Worm (Caenorhabditis elegans): ENCODE results near the gene C09F5.3.

Gene C09F5.3

ce11 chrIII:683318-683717 lies 18.3 kb upstream of the C09F5.3 start, which contains the start of gene W02B3.4:
TSS of gene W02B3.4 (minus strand) at chrIII:683418.
- TF ChIP-seq php-3 (GFP tag; IDR thresholded peaks at IDR 0.05), result no peak
- peak in 1 of 2 experiments; percentile 84 for TF ChIP-seq unc-62 (GFP tag; optimal IDR thresholded peaks at IDR 0.05 in 1 of 2)
- no peak for TF ChIP-seq unc-62 (tag; optimal IDR thresholded peaks at IDR 0.05)
- TF ChIP-seq lin-38 (GFP tag; IDR thresholded peaks at IDR 0.05), result no peak
- TF ChIP-seq tra-1 (GFP tag; IDR thresholded peaks at IDR 0.05), result no peak
- no peak for TF ChIP-seq mes-2 (tag; optimal IDR thresholded peaks at IDR 0.05; ENCODE audit: poor library complexity, severe bottlenecking)
- TF ChIP-seq Y105C5A.15 (GFP tag; IDR thresholded peaks at IDR 0.05), result no peak
- TF ChIP-seq aha-1 (tag), result peak; percentile 73
- TF ChIP-seq nhr-77 (tag; optimal IDR thresholded peaks at IDR 0.05), result no peak
- no peak for TF ChIP-seq lin-13 (GFP tag; optimal IDR thresholded peaks at IDR 0.05)
- no peak for TF ChIP-seq ceh-62 (tag; optimal IDR thresholded peaks at IDR 0.05)

- TF ChIP-seq nhr-237 (tag; optimal IDR thresholded peaks at IDR 0.05) (no peak), php-3 (GFP tag; IDR thresholded peaks at IDR 0.05) (no peak), dmd-8 (GFP tag; IDR thresholded peaks at IDR 0.05) (no peak), vab-7 (GFP tag; IDR thresholded peaks at IDR 0.05) (no peak), daf-16 (GFP tag; optimal IDR thresholded peaks at IDR 0.05) (no peak), daf-16 (tag; optimal IDR thresholded peaks at IDR 0.05) (no peak), madf-5 (GFP tag; IDR thresholded peaks at IDR 0.05) (no peak), egl-43 (GFP tag; IDR thresholded peaks at IDR 0.05) (no peak), lir-3 (tag; optimal IDR thresholded peaks at IDR 0.05) (no peak), zfp-3 (GFP tag; conservative IDR thresholded peaks at IDR 0.05) (no peak), mxl-3 (GFP tag; optimal IDR thresholded peaks at IDR 0.05) (no peak), set-16 (GFP tag; IDR thresholded peaks at IDR 0.05) (no peak), ZK546.5 (tag; optimal IDR thresholded peaks at IDR 0.05) (no peak), snpc-4 (tag; optimal IDR thresholded peaks at IDR 0.05) (no peak), spr-3 (GFP tag; optimal IDR thresholded peaks at IDR 0.05) (no peak), dpl-1 (GFP tag; optimal IDR thresholded peaks at IDR 0.05) (no peak)
These were observed 10.8 kb upstream of the C09F5.3 start, which contains the start of gene grk-2 for ce11 chrIII:675822-676221. TSS of gene grk-2 (plus strand) at chrIII:676122.

- TF ChIP-seq fkh-10 (GFP tag; optimal IDR thresholded peaks at IDR 0.05), result peak; percentile 63
- TF ChIP-seq mes-2 (tag; optimal IDR thresholded peaks at IDR 0.05; ENCODE audit: poor library complexity, severe bottlenecking), result no peak
- no peak for TF ChIP-seq F44E2.7 (GFP tag; IDR thresholded peaks at IDR 0.05)
- TF ChIP-seq ceh-32 (tag; optimal IDR thresholded peaks at IDR 0.05; ENCODE audit: poor library complexity), result no peak
- TF ChIP-seq rbr-2 (tag; optimal IDR thresholded peaks at IDR 0.05), result peak; percentile 14
- TF ChIP-seq mep-1 (tag; optimal IDR thresholded peaks at IDR 0.05), result peak; percentile 44
- no peak for TF ChIP-seq daf-16 (GFP tag; optimal IDR thresholded peaks at IDR 0.05)
- no peak for TF ChIP-seq daf-16 (tag; optimal IDR thresholded peaks at IDR 0.05)
- no peak for TF ChIP-seq lsy-2 (tag; optimal IDR thresholded peaks at IDR 0.05)
- peak; percentile 76 for TF ChIP-seq ces-1 (GFP tag; optimal IDR thresholded peaks at IDR 0.05)
- TF ChIP-seq zip-2 (tag; optimal IDR thresholded peaks at IDR 0.05), result no peak
- peak; percentile 70 for TF ChIP-seq ctbp-1 (GFP tag; IDR thresholded peaks at IDR 0.05)
- TF ChIP-seq egl-43 (GFP tag; IDR thresholded peaks at IDR 0.05), result 0 out of 2 replicates have a peak, but pooled peaks have one; percentile 15
- peak; percentile 77 for TF ChIP-seq aha-1 (tag)
These were observed 10.3 kb upstream of the C09F5.3 start for ce11 chrIII:675413-675812.

ce11 chrIII:670994-671393 lies 5.9 kb upstream of the C09F5.3 start:
- TF ChIP-seq mdl-1 (tag; optimal IDR thresholded peaks at IDR 0.05), result peak in 1 of 2 experiments; percentile 64
- TF ChIP-seq aly-2 (tag; optimal IDR thresholded peaks at IDR 0.05), result no peak
- no peak for TF ChIP-seq duxl-1 (tag; optimal IDR thresholded peaks at IDR 0.05; ENCODE audit: poor library complexity)
- TF ChIP-seq hmg-1.1 (GFP tag; IDR thresholded peaks at IDR 0.05), result peak; percentile 76
- peak; percentile 73 for TF ChIP-seq hlh-30 (tag; optimal IDR thresholded peaks at IDR 0.05; ENCODE audit: insufficient read depth)
- TF ChIP-seq zip-2 (tag; optimal IDR thresholded peaks at IDR 0.05), result no peak
- no peak for TF ChIP-seq snpc-1.2 (GFP tag; IDR thresholded peaks at IDR 0.05)
- TF ChIP-seq F49E8.2 (tag; optimal IDR thresholded peaks at IDR 0.05; ENCODE audit: borderline replicate concordance), result no peak
- peak; percentile 60; the same call in 1 of the 2 replicates for TF ChIP-seq egl-43 (GFP tag; IDR thresholded peaks at IDR 0.05)
- no peak for TF ChIP-seq nhr-28 (tag; optimal IDR thresholded peaks at IDR 0.05)
- peak; percentile 71 for TF ChIP-seq ces-1 (GFP tag; optimal IDR thresholded peaks at IDR 0.05)
- peak in 1 of 2 experiments; percentile 10 for TF ChIP-seq unc-62 (GFP tag; optimal IDR thresholded peaks at IDR 0.05 in 1 of 2)
- no peak for TF ChIP-seq unc-62 (tag; optimal IDR thresholded peaks at IDR 0.05)
- peak; percentile 51 for TF ChIP-seq nhr-11 (tag; optimal IDR thresholded peaks at IDR 0.05)
- no peak for TF ChIP-seq daf-12 (tag; optimal IDR thresholded peaks at IDR 0.05)
- peak in 1 of 2 experiments; percentile 35 for TF ChIP-seq hif-1 (tag; optimal IDR thresholded peaks at IDR 0.05)
- TF ChIP-seq lsy-2 (tag; optimal IDR thresholded peaks at IDR 0.05), result peak in 1 of 2 experiments; percentile 65
- peak; percentile 32 for TF ChIP-seq lin-38 (GFP tag; IDR thresholded peaks at IDR 0.05)
- TF ChIP-seq fkh-10 (GFP tag; optimal IDR thresholded peaks at IDR 0.05), result peak; percentile 77
- TF ChIP-seq set-16 (GFP tag; IDR thresholded peaks at IDR 0.05), result peak; percentile 63
